Worm (Caenorhabditis elegans): ENCODE results near the gene F25H9.6.

ce11 chrV:13420640-13421039, 47.5 kb downstream of the F25H9.6 start, which contains the start of gene srv-8:
- no peak for TF ChIP-seq T22C8.4 (GFP tag; IDR thresholded peaks at IDR 0.05)
- no peak for TF ChIP-seq tab-1 (GFP tag; IDR thresholded peaks at IDR 0.05)
- TF ChIP-seq ztf-29 (GFP tag; IDR thresholded peaks at IDR 0.05) = no peak
- TF ChIP-seq klf-2 (GFP tag; conservative IDR thresholded peaks at IDR 0.05) = no peak
- no peak for TF ChIP-seq ref-1 (GFP tag; conservative IDR thresholded peaks at IDR 0.05)
- no peak for TF ChIP-seq ztf-23 (GFP tag; IDR thresholded peaks at IDR 0.05)
- no peak for TF ChIP-seq flt-1 (GFP tag; IDR thresholded peaks at IDR 0.05)
- TF ChIP-seq cog-1 (tag; optimal IDR thresholded peaks at IDR 0.05) = no peak
